3 fruit fly cellular contexts compared by ENCODE assay signal in the genomic region with DNA sequence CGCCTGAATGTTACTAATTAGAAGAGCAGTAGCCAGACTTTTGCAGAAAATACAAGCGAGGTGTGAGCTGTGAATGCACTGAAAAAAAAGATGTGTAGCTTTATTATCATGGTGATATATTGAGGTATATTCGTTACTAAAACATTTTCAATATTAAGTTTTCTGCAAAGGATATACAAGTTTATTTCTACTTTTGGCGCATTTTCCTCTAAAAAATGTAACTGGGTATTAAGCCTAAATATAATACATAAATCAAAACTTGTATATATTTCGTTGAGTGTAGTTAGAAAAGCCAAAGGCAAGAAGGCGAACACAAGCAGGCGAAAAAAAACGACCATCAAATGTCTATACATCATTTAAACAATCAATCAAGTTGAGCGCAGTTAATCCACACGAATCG.
TF ChIP-seq lines count a peak whose summit lies in the region.

No protein-coding gene starts in this region.

- TF ChIP-seq CTCF in whole organism, embryonic (GFP tag; optimal IDR thresholded peaks at IDR 0.05; lab: Kevin White, UChicago) = no peak

TF ChIP-seq in whole organism, adult, 20 proteins besides CTCF, POLR2A, EP300 and RAD21:
- TF ChIP-seq CG12768 (GFP tag; optimal IDR thresholded peaks at IDR 0.05; lab: Kevin White, UChicago) (no peak), Mnt (GFP tag; optimal IDR thresholded peaks at IDR 0.05; lab: Kevin White, UChicago) (no peak), kay (GFP tag; lab: Kevin White, UChicago; ENCODE audit: borderline replicate concordance) (peak; percentile 67)

TF ChIP-seq in whole organism, embryonic, 481 proteins besides CTCF, POLR2A, EP300 and RAD21 (continues in another document):
- TF ChIP-seq CG34376 (GFP tag; optimal IDR thresholded peaks at IDR 0.05; lab: Kevin White, UChicago) (no peak), HLH4C (GFP tag; IDR thresholded peaks at IDR 0.05; lab: Robert Waterston, UW; ENCODE audit: partially characterized antibody) (no peak), CG10543 (GFP tag; optimal IDR thresholded peaks at IDR 0.05; lab: Kevin White, UChicago) (no peak), h (optimal IDR thresholded peaks at IDR 0.05; lab: Kevin White, UChicago) (no peak), PHDP (tag; optimal IDR thresholded peaks at IDR 0.05; lab: Kevin White, UChicago) (no peak), CG4424 (GFP tag; optimal IDR thresholded peaks at IDR 0.05; lab: Kevin White, UChicago) (peak; percentile 3), CG17359 (tag; optimal IDR thresholded peaks at IDR 0.05; lab: Kevin White, UChicago) (peak; percentile 42), Gug (GFP tag; IDR thresholded peaks at IDR 0.05; lab: Robert Waterston, UW) (no peak), CG5245 (GFP tag; optimal IDR thresholded peaks at IDR 0.05; lab: Kevin White, UChicago) (no peak), HLH3B (GFP tag; IDR thresholded peaks at IDR 0.05; lab: Robert Waterston, UW) (0 out of 2 replicates have a peak, but pooled peaks have one; percentile 28), D (optimal IDR thresholded peaks at IDR 0.05; lab: Kevin White, UChicago) (no peak), D (GFP tag; optimal IDR thresholded peaks at IDR 0.05; lab: Kevin White, UChicago) (peak; percentile 3), CG17912 (GFP tag; optimal IDR thresholded peaks at IDR 0.05; lab: Kevin White, UChicago) (no peak), ci (GFP tag; IDR thresholded peaks at IDR 0.05; lab: Robert Waterston, UW) (no peak), CG30403 (GFP tag; optimal IDR thresholded peaks at IDR 0.05; lab: Kevin White, UChicago) (no peak), tll (GFP tag; optimal IDR thresholded peaks at IDR 0.05; lab: Kevin White, UChicago) (no peak), Hr51 (GFP tag; optimal IDR thresholded peaks at IDR 0.05; lab: Kevin White, UChicago) (peak in 1 of 2 experiments; percentile 42), chn (GFP tag; optimal IDR thresholded peaks at IDR 0.05; lab: Kevin White, UChicago) (no peak), CG5180 (GFP tag; optimal IDR thresholded peaks at IDR 0.05; lab: Kevin White, UChicago) (no peak), CG12659 (GFP tag; optimal IDR thresholded peaks at IDR 0.05; lab: Kevin White, UChicago) (no peak), Doc3 (GFP tag; IDR thresholded peaks at IDR 0.05; lab: Robert Waterston, UW; ENCODE audit: partially characterized antibody) (no peak), Hsf (GFP tag; optimal IDR thresholded peaks at IDR 0.05; lab: Kevin White, UChicago) (no peak), Ssrp (tag; optimal IDR thresholded peaks at IDR 0.05; lab: Kevin White, UChicago) (no peak), CG13296 (GFP tag; optimal IDR thresholded peaks at IDR 0.05; lab: Kevin White, UChicago) (peak; percentile 4), CG4820 (GFP tag; optimal IDR thresholded peaks at IDR 0.05; lab: Kevin White, UChicago) (peak; percentile 9), cg (GFP tag; optimal IDR thresholded peaks at IDR 0.05; lab: Kevin White, UChicago) (no peak), Ada2b (GFP tag; IDR thresholded peaks at IDR 0.05; lab: Robert Waterston, UW) (no peak), Mad (GFP tag; optimal IDR thresholded peaks at IDR 0.05; lab: Kevin White, UChicago) (no peak), ind (GFP tag; optimal IDR thresholded peaks at IDR 0.05; lab: Kevin White, UChicago) (peak; percentile 27), otp (GFP tag; IDR thresholded peaks at IDR 0.05; lab: Robert Waterston, UW) (no peak), CG8478 (optimal IDR thresholded peaks at IDR 0.05; lab: Kevin White, UChicago) (no peak), CG10959 (GFP tag; IDR thresholded peaks at IDR 0.05; lab: Robert Waterston, UW) (no peak), CG1233 (GFP tag; optimal IDR thresholded peaks at IDR 0.05; lab: Kevin White, UChicago) (peak; percentile 49), CG10267 (tag; optimal IDR thresholded peaks at IDR 0.05; lab: Kevin White, UChicago) (peak; percentile 6), nmo (GFP tag; optimal IDR thresholded peaks at IDR 0.05; lab: Kevin White, UChicago) (no peak), Neu2 (GFP tag; optimal IDR thresholded peaks at IDR 0.05; lab: Kevin White, UChicago; ENCODE audit: borderline replicate concordance) (no peak), Dip3 (GFP tag; optimal IDR thresholded peaks at IDR 0.05; lab: Kevin White, UChicago) (no peak), C15 (GFP tag; IDR thresholded peaks at IDR 0.05; lab: Robert Waterston, UW) (no peak), CG7928 (GFP tag; optimal IDR thresholded peaks at IDR 0.05; lab: Kevin White, UChicago) (no peak), gcm2 (GFP tag; optimal IDR thresholded peaks at IDR 0.05; lab: Kevin White, UChicago) (no peak), Sox102F (GFP tag; optimal IDR thresholded peaks at IDR 0.05; lab: Kevin White, UChicago) (peak; percentile 38), pb (GFP tag; optimal IDR thresholded peaks at IDR 0.05; lab: Kevin White, UChicago) (no peak), slou (GFP tag; optimal IDR thresholded peaks at IDR 0.05; lab: Kevin White, UChicago) (no peak)

TF ChIP-seq in whole organism, prepupa, 60 proteins besides CTCF, POLR2A, EP300 and RAD21:
- TF ChIP-seq cyc (GFP tag; optimal IDR thresholded peaks at IDR 0.05; lab: Kevin White, UChicago) (no peak), Eip78C (GFP tag; lab: Kevin White, UChicago) (peak; percentile 57)
TF ChIP-seq in whole organism, prepupa: peak in this region for 1.
